Worm (Caenorhabditis elegans): ENCODE results near the gene Y7A5A.7.

Y7A5A.7 gene

ce11 chrX:15804072-15804471 is at the start of gene Y7A5A.7:
TSS of gene Y7A5A.7 (minus strand) at chrX:15804172.
- TF ChIP-seq lin-11 (tag; optimal IDR thresholded peaks at IDR 0.05) (no peak), pat-9 (tag; optimal IDR thresholded peaks at IDR 0.05) (no peak)

ce11 chrX:15851013-15851412 is 47.0 kb upstream of the Y7A5A.7 start:
- TF ChIP-seq ceh-30 (tag; optimal IDR thresholded peaks at IDR 0.05) (no peak), F13H6.1 (tag; optimal IDR thresholded peaks at IDR 0.05) (no peak), zip-5 (tag; optimal IDR thresholded peaks at IDR 0.05) (no peak), fkh-10 (GFP tag; optimal IDR thresholded peaks at IDR 0.05) (no peak), ceh-18 (tag; optimal IDR thresholded peaks at IDR 0.05) (no peak)

ce11 chrX:15849397-15849935 is 45.5 kb upstream of the Y7A5A.7 start, which contains the start of gene acl-1:
TSS of gene acl-1 (plus strand) at chrX:15849885.
- TF ChIP-seq dve-1 (tag; optimal IDR thresholded peaks at IDR 0.05) (no peak), eyg-1 (tag; optimal IDR thresholded peaks at IDR 0.05) (no peak), ets-4 (tag; optimal IDR thresholded peaks at IDR 0.05) (peak; percentile 74), ceh-34 (tag; optimal IDR thresholded peaks at IDR 0.05) (peak; percentile 54), ttx-3 (tag; optimal IDR thresholded peaks at IDR 0.05) (no peak), F13H6.1 (tag; optimal IDR thresholded peaks at IDR 0.05) (peak; percentile 44), ceh-18 (tag; optimal IDR thresholded peaks at IDR 0.05) (peak; percentile 65), ref-2 (tag; optimal IDR thresholded peaks at IDR 0.05) (peak; percentile 65), ceh-31 (tag; optimal IDR thresholded peaks at IDR 0.05) (peak; percentile 95), zip-5 (tag; optimal IDR thresholded peaks at IDR 0.05) (peak; percentile 18), tbx-2 (tag; optimal IDR thresholded peaks at IDR 0.05) (peak; percentile 72), C08G9.2 (tag; optimal IDR thresholded peaks at IDR 0.05) (peak; percentile 85), T23F11.4 (GFP tag; optimal IDR thresholded peaks at IDR 0.05) (no peak), ceh-24 (tag; optimal IDR thresholded peaks at IDR 0.05) (no peak), sox-2 (GFP tag; IDR thresholded peaks at IDR 0.05) (no peak), pax-1 (tag; optimal IDR thresholded peaks at IDR 0.05) (no peak), rnt-1 (tag; optimal IDR thresholded peaks at IDR 0.05) (peak; percentile 80), hlh-8 (tag; optimal IDR thresholded peaks at IDR 0.05) (peak; percentile 18), ama-1 (optimal IDR thresholded peaks at IDR 0.05) (no peak), nfya-1 (tag; optimal IDR thresholded peaks at IDR 0.05) (peak; percentile 49), ceh-2 (tag; optimal IDR thresholded peaks at IDR 0.05) (peak; percentile 75), mec-3 (tag; optimal IDR thresholded peaks at IDR 0.05; ENCODE audit: borderline replicate concordance) (peak; percentile 85), odd-2 (tag; optimal IDR thresholded peaks at IDR 0.05) (no peak), syd-9 (tag; optimal IDR thresholded peaks at IDR 0.05) (no peak), ceh-14 (tag; optimal IDR thresholded peaks at IDR 0.05) (peak; percentile 47), pat-9 (tag; optimal IDR thresholded peaks at IDR 0.05) (no peak), tbx-7 (tag; optimal IDR thresholded peaks at IDR 0.05) (peak; percentile 72), lim-6 (tag; optimal IDR thresholded peaks at IDR 0.05) (peak; percentile 6), dmd-4 (tag; optimal IDR thresholded peaks at IDR 0.05; ENCODE audit: borderline replicate concordance) (no peak), ztf-16 (tag; optimal IDR thresholded peaks at IDR 0.05) (peak; percentile 28), unc-42 (tag; optimal IDR thresholded peaks at IDR 0.05) (peak; percentile 87), ceh-30 (tag; optimal IDR thresholded peaks at IDR 0.05) (no peak), sdc-2 (tag; optimal IDR thresholded peaks at IDR 0.05) (peak; percentile 77)

- no peak for TF ChIP-seq ceh-24 (tag; optimal IDR thresholded peaks at IDR 0.05)
- TF ChIP-seq hlh-30 (tag; optimal IDR thresholded peaks at IDR 0.05; ENCODE audit: insufficient read depth), result no peak
- TF ChIP-seq unc-42 (tag; optimal IDR thresholded peaks at IDR 0.05), result no peak
- no peak for TF ChIP-seq unc-86 (tag; optimal IDR thresholded peaks at IDR 0.05)
- no peak for TF ChIP-seq nhr-232 (tag; optimal IDR thresholded peaks at IDR 0.05)
- TF ChIP-seq ref-2 (tag; optimal IDR thresholded peaks at IDR 0.05), result no peak
- TF ChIP-seq ttx-3 (tag; optimal IDR thresholded peaks at IDR 0.05), result no peak
- TF ChIP-seq odd-2 (tag; optimal IDR thresholded peaks at IDR 0.05), result no peak
These were observed 44.9 kb upstream of the Y7A5A.7 start for ce11 chrX:15848867-15849266.

Data from whole organism, late embryonic.